Fruit fly (Drosophila melanogaster): ENCODE data around the gene CG10337.

The CG10337 gene

DNA sequence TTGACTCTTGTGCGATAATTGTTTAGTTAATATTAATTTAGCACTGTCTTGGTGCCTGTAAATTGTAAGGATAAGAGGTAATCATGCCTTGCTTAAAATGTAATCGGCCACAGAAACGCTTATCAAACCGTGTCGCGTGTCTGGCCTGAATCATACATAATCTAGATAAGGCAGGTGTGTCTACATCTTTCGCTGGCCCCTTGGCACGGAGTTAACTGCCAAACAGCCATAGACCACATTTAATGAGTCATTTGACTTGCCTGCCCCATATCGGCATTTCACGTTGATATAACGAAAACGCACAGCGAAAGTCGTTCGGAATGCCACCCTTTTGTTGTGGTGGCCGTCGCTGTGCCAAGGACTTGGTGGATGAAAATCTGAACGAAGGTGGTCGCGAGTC lies 11.5 kb downstream of the CG10337 start, which contains the start of gene CG31697:
CG31697 (plus strand) TSS at position 215 of the 400 bp plus-strand sequence.
- TF ChIP-seq CG14655 (GFP tag; optimal IDR thresholded peaks at IDR 0.05) (no peak), CG32121 (GFP tag; IDR thresholded peaks at IDR 0.05) (no peak), CG8159 (tag; optimal IDR thresholded peaks at IDR 0.05) (no peak), EcR (GFP tag; optimal IDR thresholded peaks at IDR 0.05) (no peak), Pif1A (GFP tag; optimal IDR thresholded peaks at IDR 0.05) (no peak), D1 (tag; optimal IDR thresholded peaks at IDR 0.05) (no peak), CG17806 (tag; optimal IDR thresholded peaks at IDR 0.05) (no peak), Snoo (tag; optimal IDR thresholded peaks at IDR 0.05) (no peak), Pif1B (GFP tag; optimal IDR thresholded peaks at IDR 0.05) (no peak), CG9948 (tag; optimal IDR thresholded peaks at IDR 0.05) (no peak), rn (GFP tag; IDR thresholded peaks at IDR 0.05) (no peak), Ets98B (GFP tag; IDR thresholded peaks at IDR 0.05) (no peak)

- TF ChIP-seq CG8159 (tag; optimal IDR thresholded peaks at IDR 0.05): peak; percentile 79
- peak; percentile 76 for TF ChIP-seq CG15710 (tag; optimal IDR thresholded peaks at IDR 0.05)
- peak; percentile 87 for TF ChIP-seq CG14655 (GFP tag; optimal IDR thresholded peaks at IDR 0.05)
- peak; percentile 90 for TF ChIP-seq CG32121 (GFP tag; IDR thresholded peaks at IDR 0.05)
- TF ChIP-seq CG10348 (GFP tag; IDR thresholded peaks at IDR 0.05): peak; percentile 51; the same call in 1 of the 2 replicates
- TF ChIP-seq CG4496 (GFP tag; IDR thresholded peaks at IDR 0.05): peak; percentile 91
- TF ChIP-seq Pif1B (GFP tag; optimal IDR thresholded peaks at IDR 0.05): peak; percentile 78
- TF ChIP-seq CG8301 (tag; optimal IDR thresholded peaks at IDR 0.05): peak; percentile 85
- peak; percentile 86 for TF ChIP-seq fd96Ca (GFP tag; IDR thresholded peaks at IDR 0.05)
- TF ChIP-seq EcR (GFP tag; optimal IDR thresholded peaks at IDR 0.05): no peak
- TF ChIP-seq CG9948 (tag; optimal IDR thresholded peaks at IDR 0.05): peak; percentile 76
- peak; percentile 31 for TF ChIP-seq gl (tag; optimal IDR thresholded peaks at IDR 0.05)
- peak; percentile 86 for TF ChIP-seq Pif1A (GFP tag; optimal IDR thresholded peaks at IDR 0.05)
- TF ChIP-seq rn (GFP tag; IDR thresholded peaks at IDR 0.05): 0 out of 2 replicates have a peak, but pooled peaks have one; percentile 52
- TF ChIP-seq CG34367 (tag; optimal IDR thresholded peaks at IDR 0.05): peak; percentile 59
- TF ChIP-seq CG12605 (GFP tag; IDR thresholded peaks at IDR 0.05): peak; percentile 63
- peak; percentile 63 for TF ChIP-seq CG13204 (GFP tag; optimal IDR thresholded peaks at IDR 0.05)
- TF ChIP-seq Snoo (tag; optimal IDR thresholded peaks at IDR 0.05): peak; percentile 76
- TF ChIP-seq Ets98B (GFP tag; IDR thresholded peaks at IDR 0.05): peak; percentile 83
- peak; percentile 70 for TF ChIP-seq CG17806 (tag; optimal IDR thresholded peaks at IDR 0.05)
- peak; percentile 65 for TF ChIP-seq D1 (tag; optimal IDR thresholded peaks at IDR 0.05)
Measured at dm6 chr2L:19533247-19533646, 13.5 kb downstream of the CG10337 start, which contains the start of gene CG33116. CG33116 (plus strand) TSS chr2L:19533479.

dm6 chr2L:19530092-19530491 lies 16.7 kb downstream of the CG10337 start, which contains the start of gene CG10165:
CG10165 (minus strand) TSS chr2L:19530305.
- TF ChIP-seq CG34367 (tag; optimal IDR thresholded peaks at IDR 0.05) (no peak), CG17806 (tag; optimal IDR thresholded peaks at IDR 0.05) (no peak), CG10348 (GFP tag; IDR thresholded peaks at IDR 0.05) (no peak), CG9948 (tag; optimal IDR thresholded peaks at IDR 0.05) (no peak), CG32121 (GFP tag; IDR thresholded peaks at IDR 0.05) (no peak), D1 (tag; optimal IDR thresholded peaks at IDR 0.05) (no peak), CG15710 (tag; optimal IDR thresholded peaks at IDR 0.05) (no peak), CG8301 (tag; optimal IDR thresholded peaks at IDR 0.05) (no peak), CG14655 (GFP tag; optimal IDR thresholded peaks at IDR 0.05) (no peak), EcR (GFP tag; optimal IDR thresholded peaks at IDR 0.05) (no peak), gl (tag; optimal IDR thresholded peaks at IDR 0.05) (no peak), CG8159 (tag; optimal IDR thresholded peaks at IDR 0.05) (no peak), rn (GFP tag; IDR thresholded peaks at IDR 0.05) (no peak), Pif1A (GFP tag; optimal IDR thresholded peaks at IDR 0.05) (no peak), CG12605 (GFP tag; IDR thresholded peaks at IDR 0.05) (no peak), CG4496 (GFP tag; IDR thresholded peaks at IDR 0.05) (no peak), Ets98B (GFP tag; IDR thresholded peaks at IDR 0.05) (no peak), fd96Ca (GFP tag; IDR thresholded peaks at IDR 0.05) (no peak)

dm6 chr2L:19528308-19528707 lies 18.5 kb downstream of the CG10337 start:
- TF ChIP-seq CG13204 (GFP tag; optimal IDR thresholded peaks at IDR 0.05) (peak; percentile 88), fd96Ca (GFP tag; IDR thresholded peaks at IDR 0.05) (peak; percentile 99), gl (tag; optimal IDR thresholded peaks at IDR 0.05) (peak; percentile 91), CG17806 (tag; optimal IDR thresholded peaks at IDR 0.05) (peak; percentile 97), CG4496 (GFP tag; IDR thresholded peaks at IDR 0.05) (peak; percentile 99), CG8159 (tag; optimal IDR thresholded peaks at IDR 0.05) (peak; percentile 94), CG15710 (tag; optimal IDR thresholded peaks at IDR 0.05) (peak; percentile 97), CG34367 (tag; optimal IDR thresholded peaks at IDR 0.05) (peak; percentile 95), rn (GFP tag; IDR thresholded peaks at IDR 0.05) (peak; percentile 97), CG9948 (tag; optimal IDR thresholded peaks at IDR 0.05) (peak; percentile 97), Ets98B (GFP tag; IDR thresholded peaks at IDR 0.05) (peak; percentile 99), Pif1A (GFP tag; optimal IDR thresholded peaks at IDR 0.05) (peak; percentile 98), CG12605 (GFP tag; IDR thresholded peaks at IDR 0.05) (peak; percentile 99), EcR (GFP tag; optimal IDR thresholded peaks at IDR 0.05) (peak; percentile 30), CG8301 (tag; optimal IDR thresholded peaks at IDR 0.05) (peak; percentile 100), Pif1B (GFP tag; optimal IDR thresholded peaks at IDR 0.05) (peak; percentile 98), D1 (tag; optimal IDR thresholded peaks at IDR 0.05) (no peak), CG14655 (GFP tag; optimal IDR thresholded peaks at IDR 0.05) (peak; percentile 99), CG10348 (GFP tag; IDR thresholded peaks at IDR 0.05) (peak; percentile 96), Snoo (tag; optimal IDR thresholded peaks at IDR 0.05) (peak; percentile 70), CG32121 (GFP tag; IDR thresholded peaks at IDR 0.05) (peak; percentile 99)

DNA sequence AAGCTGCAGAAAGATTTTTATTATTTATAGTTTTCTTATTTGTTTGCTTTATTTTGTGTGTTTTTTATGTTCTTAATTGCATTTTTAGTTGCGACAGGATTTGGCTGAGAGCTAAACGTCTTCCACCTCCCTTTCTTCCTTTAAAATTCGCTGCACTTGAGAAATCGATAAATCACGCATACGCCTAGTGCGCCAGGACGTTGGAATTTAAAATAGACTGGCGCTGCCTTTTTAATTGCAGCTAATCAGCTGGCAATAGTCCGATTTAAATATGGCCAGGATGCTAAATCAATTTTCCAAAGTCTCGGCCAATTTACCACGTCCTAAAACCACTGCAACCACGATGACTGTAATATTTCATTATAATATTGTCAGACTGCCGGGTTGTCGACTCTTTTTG lies 19.9 kb downstream of the CG10337 start:
- TF ChIP-seq fd96Ca (GFP tag; IDR thresholded peaks at IDR 0.05): no peak
- TF ChIP-seq CG17806 (tag; optimal IDR thresholded peaks at IDR 0.05): no peak
- TF ChIP-seq Ets98B (GFP tag; IDR thresholded peaks at IDR 0.05): no peak
- no peak for TF ChIP-seq CG13204 (GFP tag; optimal IDR thresholded peaks at IDR 0.05)
- TF ChIP-seq CG15710 (tag; optimal IDR thresholded peaks at IDR 0.05): no peak
- TF ChIP-seq CG12605 (GFP tag; IDR thresholded peaks at IDR 0.05): no peak
- TF ChIP-seq CG8159 (tag; optimal IDR thresholded peaks at IDR 0.05): no peak
- no peak for TF ChIP-seq rn (GFP tag; IDR thresholded peaks at IDR 0.05)
- no peak for TF ChIP-seq Snoo (tag; optimal IDR thresholded peaks at IDR 0.05)
- TF ChIP-seq CG8301 (tag; optimal IDR thresholded peaks at IDR 0.05): no peak
- no peak for TF ChIP-seq CG10348 (GFP tag; IDR thresholded peaks at IDR 0.05)

Data from whole organism, pupa.